Fruit fly (Drosophila melanogaster): ENCODE measurements around the gene Epp.

The Epp gene

dm6 chr3R:24037538-24038265 lies 45.0 kb upstream of the Epp start, which contains the start of gene spas:
TSS of gene spas (plus strand) at chr3R:24038215.
- TF ChIP-seq tai (GFP tag; optimal IDR thresholded peaks at IDR 0.05) (no peak), dsf (GFP tag; optimal IDR thresholded peaks at IDR 0.05; ENCODE audit: borderline replicate concordance) (peak; percentile 62), rgr (GFP tag; optimal IDR thresholded peaks at IDR 0.05) (peak; percentile 65), sage (GFP tag; optimal IDR thresholded peaks at IDR 0.05) (no peak), CrebA (GFP tag; optimal IDR thresholded peaks at IDR 0.05; ENCODE audit: borderline replicate concordance) (no peak), sv (GFP tag; optimal IDR thresholded peaks at IDR 0.05) (peak; percentile 36), fru (GFP tag; optimal IDR thresholded peaks at IDR 0.05) (peak; percentile 69), psq (GFP tag; optimal IDR thresholded peaks at IDR 0.05) (peak; percentile 72), CG9705 (GFP tag; optimal IDR thresholded peaks at IDR 0.05) (peak; percentile 48), Jra (GFP tag; optimal IDR thresholded peaks at IDR 0.05) (peak; percentile 65), Dif (GFP tag; optimal IDR thresholded peaks at IDR 0.05; ENCODE audit: partially characterized antibody) (no peak), dmrt93B (GFP tag; optimal IDR thresholded peaks at IDR 0.05) (peak; percentile 49), h (GFP tag; optimal IDR thresholded peaks at IDR 0.05) (peak; percentile 69), Rel (GFP tag; optimal IDR thresholded peaks at IDR 0.05) (no peak), Rel (tag; optimal IDR thresholded peaks at IDR 0.05) (peak; percentile 19), jim (GFP tag; optimal IDR thresholded peaks at IDR 0.05) (no peak), woc (GFP tag; optimal IDR thresholded peaks at IDR 0.05) (peak; percentile 89), Myc (optimal IDR thresholded peaks at IDR 0.05) (peak; percentile 91), CG32264 (GFP tag; optimal IDR thresholded peaks at IDR 0.05) (no peak), Hr83 (GFP tag; optimal IDR thresholded peaks at IDR 0.05; ENCODE audit: poor library complexity, severe bottlenecking) (peak; percentile 45), dl (GFP tag; optimal IDR thresholded peaks at IDR 0.05; ENCODE audit: insufficient read depth in 1 of 2, partially characterized antibody in 2 of 2) (no peak), Hr78 (GFP tag; optimal IDR thresholded peaks at IDR 0.05) (no peak), ey (GFP tag; optimal IDR thresholded peaks at IDR 0.05) (peak; percentile 64), Hnf4 (GFP tag; optimal IDR thresholded peaks at IDR 0.05) (peak; percentile 63), OdsH (GFP tag; optimal IDR thresholded peaks at IDR 0.05) (peak; percentile 27), Sp1 (GFP tag; optimal IDR thresholded peaks at IDR 0.05) (peak; percentile 60), HLH106 (tag; optimal IDR thresholded peaks at IDR 0.05) (peak; percentile 70), GATAd (GFP tag; optimal IDR thresholded peaks at IDR 0.05) (peak; percentile 51), Mio (GFP tag; optimal IDR thresholded peaks at IDR 0.05) (no peak), N (GFP tag; optimal IDR thresholded peaks at IDR 0.05) (no peak), lola (GFP tag; optimal IDR thresholded peaks at IDR 0.05) (no peak), foxo (GFP tag; optimal IDR thresholded peaks at IDR 0.05) (peak in 1 of 2 experiments; percentile 74), br (GFP tag; optimal IDR thresholded peaks at IDR 0.05) (peak; percentile 78), Vsx2 (GFP tag; optimal IDR thresholded peaks at IDR 0.05; ENCODE audit: partially characterized antibody) (no peak)

dm6 chr3R:24031825-24032523 lies 39.3 kb upstream of the Epp start, which contains the start of the genes KrT95D and Mettl3:
TSS of gene KrT95D (minus strand) at chr3R:24031827.
TSS of gene Mettl3 (plus strand) at chr3R:24032157.
- TF ChIP-seq psq (GFP tag; optimal IDR thresholded peaks at IDR 0.05) (no peak), br (GFP tag; optimal IDR thresholded peaks at IDR 0.05) (peak; percentile 16), dsf (GFP tag; optimal IDR thresholded peaks at IDR 0.05; ENCODE audit: borderline replicate concordance) (peak; percentile 58), h (GFP tag; optimal IDR thresholded peaks at IDR 0.05) (peak; percentile 26), Hr78 (GFP tag; optimal IDR thresholded peaks at IDR 0.05) (no peak), tai (GFP tag; optimal IDR thresholded peaks at IDR 0.05) (no peak), GATAd (GFP tag; optimal IDR thresholded peaks at IDR 0.05) (no peak), jim (GFP tag; optimal IDR thresholded peaks at IDR 0.05) (no peak), Dif (GFP tag; optimal IDR thresholded peaks at IDR 0.05; ENCODE audit: partially characterized antibody) (no peak), ey (GFP tag; optimal IDR thresholded peaks at IDR 0.05) (peak; percentile 12), dl (GFP tag; optimal IDR thresholded peaks at IDR 0.05; ENCODE audit: insufficient read depth in 1 of 2, partially characterized antibody in 2 of 2) (no peak), brk (GFP tag; optimal IDR thresholded peaks at IDR 0.05) (no peak), rgr (GFP tag; optimal IDR thresholded peaks at IDR 0.05) (no peak), Sp1 (GFP tag; optimal IDR thresholded peaks at IDR 0.05) (no peak), Vsx2 (GFP tag; optimal IDR thresholded peaks at IDR 0.05; ENCODE audit: partially characterized antibody) (no peak), Rel (GFP tag; optimal IDR thresholded peaks at IDR 0.05) (no peak), Rel (tag; optimal IDR thresholded peaks at IDR 0.05) (peak; percentile 4), foxo (GFP tag; optimal IDR thresholded peaks at IDR 0.05) (no peak), Jra (GFP tag; optimal IDR thresholded peaks at IDR 0.05) (no peak), sage (GFP tag; optimal IDR thresholded peaks at IDR 0.05) (no peak), Abd-B (GFP tag; optimal IDR thresholded peaks at IDR 0.05) (no peak), Mio (GFP tag; optimal IDR thresholded peaks at IDR 0.05) (no peak), sv (GFP tag; optimal IDR thresholded peaks at IDR 0.05) (no peak), OdsH (GFP tag; optimal IDR thresholded peaks at IDR 0.05) (no peak), CG32264 (GFP tag; optimal IDR thresholded peaks at IDR 0.05) (no peak), Hnf4 (GFP tag; optimal IDR thresholded peaks at IDR 0.05) (peak; percentile 55), Hr83 (GFP tag; optimal IDR thresholded peaks at IDR 0.05; ENCODE audit: poor library complexity, severe bottlenecking) (no peak), CG9705 (GFP tag; optimal IDR thresholded peaks at IDR 0.05) (no peak), pan (optimal IDR thresholded peaks at IDR 0.05) (no peak), Dfd (GFP tag; optimal IDR thresholded peaks at IDR 0.05) (no peak), woc (GFP tag; optimal IDR thresholded peaks at IDR 0.05) (no peak), Myc (optimal IDR thresholded peaks at IDR 0.05) (peak; percentile 16), HLH106 (tag; optimal IDR thresholded peaks at IDR 0.05) (peak; percentile 19), dmrt93B (GFP tag; optimal IDR thresholded peaks at IDR 0.05) (no peak), fru (GFP tag; optimal IDR thresholded peaks at IDR 0.05) (peak; percentile 26), CrebA (GFP tag; optimal IDR thresholded peaks at IDR 0.05; ENCODE audit: borderline replicate concordance) (no peak), usp (GFP tag; optimal IDR thresholded peaks at IDR 0.05) (no peak), lola (GFP tag; optimal IDR thresholded peaks at IDR 0.05) (no peak), N (GFP tag; optimal IDR thresholded peaks at IDR 0.05) (no peak)

Measured in whole organism, wandering third instar larva.